Worm (Caenorhabditis elegans): ENCODE results near the gene bkip-1.

ce11 chrII:14060439-14060838 is 40.6 kb upstream of the bkip-1 start, which contains the start of gene W01G7.4:
- TF ChIP-seq ztf-23 (GFP tag; IDR thresholded peaks at IDR 0.05) = no peak
- no peak for TF ChIP-seq med-1 (GFP tag; optimal IDR thresholded peaks at IDR 0.05; ENCODE audit: insufficient read depth)
- no peak for TF ChIP-seq klf-2 (GFP tag; conservative IDR thresholded peaks at IDR 0.05)
- TF ChIP-seq cog-1 (tag; optimal IDR thresholded peaks at IDR 0.05) = no peak
- TF ChIP-seq ztf-29 (GFP tag; IDR thresholded peaks at IDR 0.05) = no peak
